Fruit fly (Drosophila melanogaster): ENCODE data around the gene CoRest.

CoRest gene

DNA sequence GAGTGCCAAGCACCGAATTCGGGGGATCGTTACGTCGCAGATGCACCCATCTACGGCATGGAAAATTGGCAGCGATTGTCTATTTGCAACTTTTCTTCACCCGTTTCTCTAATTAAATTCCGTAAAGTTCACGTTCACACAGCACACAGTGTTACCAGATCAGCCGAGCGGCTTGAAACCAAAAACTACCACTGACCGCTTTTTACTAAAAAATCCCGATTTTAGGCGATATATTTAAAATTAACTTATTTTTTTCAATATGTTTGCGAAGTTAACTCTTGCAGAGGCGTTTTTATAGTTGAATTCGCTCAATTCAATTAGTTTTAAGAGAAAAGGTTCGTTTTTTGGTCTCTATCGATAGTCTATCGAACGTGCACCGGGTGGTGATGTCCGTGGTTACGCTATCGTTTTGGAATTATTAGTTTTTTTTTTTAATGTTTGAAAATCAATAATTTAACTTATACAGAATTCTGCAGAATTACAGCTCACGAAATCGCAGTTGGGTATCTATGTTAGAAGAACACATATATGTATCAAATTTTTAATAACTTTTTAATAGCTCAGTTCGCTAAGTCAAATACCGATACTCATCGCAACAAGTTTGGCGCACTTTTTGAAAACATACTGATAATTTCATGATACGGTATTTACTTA, 58.0 kb downstream of the CoRest start, which contains the start of gene Tao:
Tao (minus strand) TSS at position 153 of the 654 bp plus-strand sequence.
- TF ChIP-seq CG1621 (tag; optimal IDR thresholded peaks at IDR 0.05) (peak; percentile 32), Eip78C (GFP tag) (peak; percentile 65), CG8119 (GFP tag; IDR thresholded peaks at IDR 0.05) (no peak), Hr39 (GFP tag; optimal IDR thresholded peaks at IDR 0.05) (peak; percentile 1)

Data from whole organism, prepupa.